Worm (Caenorhabditis elegans): ENCODE data around the gene srlf-29.
"Not testable (repeated sequence)": the region's sequence is repeated elsewhere in the genome, so short reads cannot be mapped to it uniquely, and the experiment has no call there.

Gene srlf-29

DNA sequence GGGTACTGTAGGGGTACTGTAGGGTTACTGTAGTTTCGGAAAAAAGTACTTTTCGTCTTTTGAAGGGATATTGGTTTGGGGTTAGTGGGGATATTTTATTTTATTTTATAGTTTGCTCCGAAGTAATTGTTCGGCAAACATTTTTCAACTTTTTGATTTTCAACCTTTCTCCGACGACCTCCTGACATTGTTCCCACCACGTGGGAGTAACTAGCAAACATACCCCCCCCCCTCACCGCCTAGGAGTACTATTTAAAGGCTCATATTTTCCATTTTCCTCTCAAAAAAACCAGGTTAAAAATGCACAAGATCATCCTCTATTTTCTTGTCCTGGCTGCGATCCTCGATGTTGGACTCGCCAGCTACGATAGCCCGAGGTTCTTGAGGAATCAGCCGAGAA, at the start of gene srlf-29:
TSS of gene srlf-29 (plus strand) at position 301 of the 400 bp plus-strand sequence.
- TF ChIP-seq cog-1 (tag; optimal IDR thresholded peaks at IDR 0.05) (no peak), flt-1 (GFP tag; IDR thresholded peaks at IDR 0.05) (no peak), ztf-23 (GFP tag; IDR thresholded peaks at IDR 0.05) (no peak), ztf-29 (GFP tag; IDR thresholded peaks at IDR 0.05) (no peak), ref-1 (GFP tag; conservative IDR thresholded peaks at IDR 0.05) (no peak), klf-2 (GFP tag; conservative IDR thresholded peaks at IDR 0.05) (no peak), med-1 (GFP tag; optimal IDR thresholded peaks at IDR 0.05; ENCODE audit: insufficient read depth) (no peak), T22C8.4 (GFP tag; IDR thresholded peaks at IDR 0.05) (no peak), tab-1 (GFP tag; IDR thresholded peaks at IDR 0.05) (no peak)

DNA sequence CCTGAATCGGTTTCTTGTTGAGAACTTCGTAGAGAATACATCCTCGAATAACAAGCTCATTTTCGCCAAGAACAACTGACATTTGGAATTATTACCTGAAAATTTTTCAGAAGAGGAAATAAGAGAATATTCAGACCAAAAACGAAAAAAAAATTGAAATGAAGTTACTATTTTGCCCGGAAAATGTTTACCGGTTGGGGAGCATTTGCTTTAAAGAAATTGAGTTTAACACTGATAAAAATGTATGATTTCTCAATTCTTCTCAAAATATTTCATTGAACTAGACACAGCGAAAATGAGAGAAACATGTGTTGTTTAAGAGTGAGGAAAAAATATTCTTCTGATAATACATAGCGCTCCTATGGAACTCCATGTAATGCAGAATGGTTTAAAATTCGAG, 49.7 kb upstream of the srlf-29 start, which contains the start of gene fbxa-165:
TSS of gene fbxa-165 (minus strand) at position 101 of the 400 bp plus-strand sequence.
- TF ChIP-seq med-1 (GFP tag; optimal IDR thresholded peaks at IDR 0.05; ENCODE audit: insufficient read depth) (no peak), ztf-23 (GFP tag; IDR thresholded peaks at IDR 0.05) (no peak), ztf-29 (GFP tag; IDR thresholded peaks at IDR 0.05) (no peak), T22C8.4 (GFP tag; IDR thresholded peaks at IDR 0.05) (no peak), cog-1 (tag; optimal IDR thresholded peaks at IDR 0.05) (no peak), ref-1 (GFP tag; conservative IDR thresholded peaks at IDR 0.05) (no peak), flt-1 (GFP tag; IDR thresholded peaks at IDR 0.05) (no peak)

DNA sequence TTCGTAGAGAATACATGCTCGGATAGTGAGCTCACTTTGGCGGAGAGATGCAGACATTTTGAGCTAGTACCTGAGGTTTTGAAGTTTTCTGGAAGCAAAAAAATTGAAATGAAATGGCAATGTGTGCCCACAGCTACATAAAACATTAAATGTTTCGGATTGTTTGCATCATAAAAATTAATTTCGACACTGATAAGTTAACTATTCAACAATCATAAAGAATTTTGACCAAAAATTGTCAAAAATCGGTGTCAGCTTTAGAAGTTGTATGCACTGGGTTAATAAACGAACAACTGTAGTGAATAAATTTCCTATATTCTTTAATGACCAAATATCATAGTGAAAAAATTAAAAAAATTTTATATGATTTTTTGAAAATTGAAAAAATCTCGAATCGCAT, 47.2 kb upstream of the srlf-29 start, which contains the start of gene fbxa-166:
TSS of gene fbxa-166 (minus strand) at position 101 of the 400 bp plus-strand sequence.
- TF ChIP-seq klf-2 (GFP tag; conservative IDR thresholded peaks at IDR 0.05) = no peak
- no peak for TF ChIP-seq med-1 (GFP tag; optimal IDR thresholded peaks at IDR 0.05; ENCODE audit: insufficient read depth)
- no peak for TF ChIP-seq ztf-23 (GFP tag; IDR thresholded peaks at IDR 0.05)
- no peak for TF ChIP-seq T22C8.4 (GFP tag; IDR thresholded peaks at IDR 0.05)
- no peak for TF ChIP-seq ztf-29 (GFP tag; IDR thresholded peaks at IDR 0.05)
- no peak for TF ChIP-seq ref-1 (GFP tag; conservative IDR thresholded peaks at IDR 0.05)
- no peak for TF ChIP-seq tab-1 (GFP tag; IDR thresholded peaks at IDR 0.05)
- TF ChIP-seq flt-1 (GFP tag; IDR thresholded peaks at IDR 0.05) = no peak
- TF ChIP-seq cog-1 (tag; optimal IDR thresholded peaks at IDR 0.05) = no peak

DNA sequence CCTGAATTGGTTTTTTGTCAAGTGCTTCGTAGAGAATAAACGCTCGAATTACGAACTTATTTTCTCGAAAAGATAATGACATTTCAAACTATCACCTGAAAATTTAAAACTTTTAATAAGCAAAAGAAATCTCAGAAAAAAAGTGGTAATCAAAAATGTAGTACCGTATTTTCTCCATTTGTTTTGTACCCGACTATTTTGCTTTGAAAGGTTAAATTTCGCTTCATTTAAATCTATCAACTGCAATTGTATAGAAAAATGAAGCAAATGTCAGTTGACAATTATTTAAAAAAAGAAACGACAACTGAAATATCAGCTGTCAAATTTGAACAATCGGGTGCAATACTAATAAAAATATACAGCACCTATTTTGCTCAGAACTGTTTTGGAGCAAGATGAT, 44.9 kb upstream of the srlf-29 start, which contains the start of gene fbxa-158:
TSS of gene fbxa-158 (minus strand) at position 101 of the 400 bp plus-strand sequence.
- no peak for TF ChIP-seq cog-1 (tag; optimal IDR thresholded peaks at IDR 0.05)
- TF ChIP-seq flt-1 (GFP tag; IDR thresholded peaks at IDR 0.05) = no peak
- TF ChIP-seq klf-2 (GFP tag; conservative IDR thresholded peaks at IDR 0.05) = no peak
- no peak for TF ChIP-seq ztf-29 (GFP tag; IDR thresholded peaks at IDR 0.05)
- no peak for TF ChIP-seq T22C8.4 (GFP tag; IDR thresholded peaks at IDR 0.05)
- no peak for TF ChIP-seq med-1 (GFP tag; optimal IDR thresholded peaks at IDR 0.05; ENCODE audit: insufficient read depth)

DNA sequence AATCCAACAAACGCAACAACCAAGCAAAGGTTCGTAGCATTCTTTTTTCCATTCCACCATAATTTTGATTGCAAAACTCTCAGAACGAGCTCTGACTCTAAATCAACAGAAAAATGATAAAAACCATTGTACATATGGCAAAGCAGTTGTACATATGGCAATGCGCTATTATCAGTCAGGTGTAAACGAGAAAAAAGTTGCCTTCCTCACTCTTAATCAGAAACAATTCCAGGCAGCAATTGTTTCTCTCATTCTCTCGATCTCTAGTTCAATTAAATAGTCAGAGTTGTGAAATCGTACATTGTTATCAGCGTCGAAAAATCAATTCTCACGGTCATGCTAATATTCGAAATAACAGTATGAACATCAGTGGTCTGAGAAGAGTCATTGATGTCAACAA, 44.3 kb upstream of the srlf-29 start:
- TF ChIP-seq flt-1 (GFP tag; IDR thresholded peaks at IDR 0.05) (no peak), T22C8.4 (GFP tag; IDR thresholded peaks at IDR 0.05) (no peak), klf-2 (GFP tag; conservative IDR thresholded peaks at IDR 0.05) (no peak), tab-1 (GFP tag; IDR thresholded peaks at IDR 0.05) (no peak), ztf-23 (GFP tag; IDR thresholded peaks at IDR 0.05) (no peak), ztf-29 (GFP tag; IDR thresholded peaks at IDR 0.05) (no peak), med-1 (GFP tag; optimal IDR thresholded peaks at IDR 0.05; ENCODE audit: insufficient read depth) (no peak), cog-1 (tag; optimal IDR thresholded peaks at IDR 0.05) (no peak)

DNA sequence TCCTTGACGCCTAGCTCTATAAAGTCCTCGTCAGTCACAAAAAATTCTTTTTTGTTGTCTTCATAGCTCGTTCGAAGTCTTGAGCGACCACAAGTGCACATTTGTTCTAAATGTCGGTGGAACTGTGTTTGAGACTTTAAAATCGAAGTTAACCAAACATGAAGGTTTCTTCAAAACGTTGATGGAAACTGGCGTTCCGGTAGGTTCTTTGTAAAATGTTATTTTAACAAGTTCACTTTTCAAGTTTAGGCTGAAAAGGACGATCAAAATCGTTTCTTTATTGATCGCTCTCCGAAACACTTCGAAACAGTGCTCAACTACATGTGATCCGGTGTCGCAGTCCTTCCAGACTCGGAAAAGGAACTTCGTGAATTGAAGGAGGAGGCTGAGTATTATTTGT, 41.6 kb upstream of the srlf-29 start, which contains the start of gene fbxa-160:
TSS of gene fbxa-160 (minus strand) at position 101 of the 400 bp plus-strand sequence.
- TF ChIP-seq ref-1 (GFP tag; conservative IDR thresholded peaks at IDR 0.05) (no peak), med-1 (GFP tag; optimal IDR thresholded peaks at IDR 0.05; ENCODE audit: insufficient read depth) (no peak), T22C8.4 (GFP tag; IDR thresholded peaks at IDR 0.05) (no peak)

DNA sequence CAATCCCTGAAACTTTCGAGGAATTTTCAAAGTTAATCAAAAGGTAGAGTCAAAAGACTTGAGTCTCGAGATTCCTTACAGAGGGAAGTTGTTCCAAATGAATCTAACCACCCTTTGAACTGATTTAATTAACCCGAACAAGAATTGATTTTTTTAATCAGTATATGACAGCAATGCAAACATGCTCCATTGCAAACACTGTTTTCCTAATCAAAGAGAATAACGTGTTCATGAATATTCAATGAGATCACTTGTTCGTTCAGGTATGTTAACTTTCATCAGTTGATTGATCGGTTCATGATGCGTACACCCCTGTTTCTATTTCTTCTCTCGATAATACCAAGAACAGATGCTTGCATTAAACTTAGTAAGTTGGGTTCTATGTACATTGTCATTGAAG, 40.5 kb upstream of the srlf-29 start, which contains the start of gene C08E3.14:
TSS of gene C08E3.14 (plus strand) at position 301 of the 400 bp plus-strand sequence.
- TF ChIP-seq ref-1 (GFP tag; conservative IDR thresholded peaks at IDR 0.05) = no peak
- TF ChIP-seq med-1 (GFP tag; optimal IDR thresholded peaks at IDR 0.05; ENCODE audit: insufficient read depth) = no peak

DNA sequence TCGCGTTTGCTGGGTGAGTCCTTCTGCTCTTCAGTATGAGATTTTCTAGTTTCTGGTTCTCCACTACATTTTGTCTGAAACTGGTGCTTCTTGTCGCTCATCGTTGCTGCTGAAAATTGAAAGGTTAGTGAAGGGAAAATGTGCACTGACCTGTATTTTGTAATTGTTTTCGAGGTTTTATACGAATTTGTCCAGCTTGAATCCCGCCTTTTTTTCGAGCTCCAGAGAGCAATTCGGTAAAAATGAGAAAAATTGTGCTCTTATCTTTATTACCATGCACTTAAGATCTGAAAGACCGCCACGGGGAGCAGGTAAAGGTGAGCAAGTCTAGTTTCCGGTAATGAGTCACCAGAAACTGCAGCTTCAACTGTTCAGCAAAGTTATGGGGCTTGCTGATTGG, 38.3 kb upstream of the srlf-29 start, which contains the start of gene C08E3.15:
TSS of gene C08E3.15 (minus strand) at position 101 of the 400 bp plus-strand sequence.
- TF ChIP-seq ref-1 (GFP tag; conservative IDR thresholded peaks at IDR 0.05); T22C8.4 (GFP tag; IDR thresholded peaks at IDR 0.05); tab-1 (GFP tag; IDR thresholded peaks at IDR 0.05): not testable (repeated sequence)

DNA sequence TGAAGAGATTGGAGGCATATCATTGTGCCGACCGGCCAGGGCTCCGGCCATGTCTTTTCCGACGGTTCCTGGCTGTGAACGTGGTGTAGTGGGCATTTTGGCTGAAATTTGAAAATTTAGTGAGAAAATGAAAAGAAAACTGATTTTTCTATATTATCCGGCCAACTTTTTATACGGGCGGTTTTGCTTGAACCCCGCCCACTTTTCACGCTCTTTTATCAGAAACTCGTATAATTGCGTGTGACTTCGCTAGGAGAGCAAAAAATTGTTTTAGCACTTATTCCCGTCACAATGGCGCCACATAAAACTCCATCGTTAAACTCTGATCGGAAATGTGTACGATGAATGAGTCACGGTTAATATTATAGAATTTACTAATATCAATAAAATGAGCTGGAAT, 33.9 kb upstream of the srlf-29 start, which contains the start of gene C08E3.13:
TSS of gene C08E3.13 (minus strand) at position 101 of the 400 bp plus-strand sequence.
- not testable (repeated sequence) for TF ChIP-seq cog-1 (tag; optimal IDR thresholded peaks at IDR 0.05); tab-1 (GFP tag; IDR thresholded peaks at IDR 0.05); med-1 (GFP tag; optimal IDR thresholded peaks at IDR 0.05; ENCODE audit: insufficient read depth)

DNA sequence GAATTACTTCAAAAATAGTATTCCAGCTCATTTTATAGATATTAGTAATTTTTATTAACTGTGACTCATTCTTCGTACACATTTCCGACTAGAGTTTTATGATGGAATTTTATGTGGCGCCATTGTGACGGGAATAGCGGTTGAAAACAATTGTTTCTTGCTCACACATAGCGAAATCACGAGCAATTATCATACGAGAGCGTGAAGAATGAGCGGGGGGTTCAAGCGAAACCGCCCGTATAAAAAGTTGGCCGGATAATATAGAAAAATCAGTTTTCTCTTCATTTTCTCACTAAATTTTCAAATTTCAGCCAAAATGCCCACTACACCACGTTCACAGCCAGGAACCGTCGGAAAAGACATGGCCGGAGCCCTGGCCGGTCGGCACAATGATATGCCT, 32.6 kb upstream of the srlf-29 start, which contains the start of gene C08E3.1:
TSS of gene C08E3.1 (plus strand) at position 301 of the 400 bp plus-strand sequence.
- not testable (repeated sequence) for TF ChIP-seq T22C8.4 (GFP tag; IDR thresholded peaks at IDR 0.05); med-1 (GFP tag; optimal IDR thresholded peaks at IDR 0.05; ENCODE audit: insufficient read depth); cog-1 (tag; optimal IDR thresholded peaks at IDR 0.05)

DNA sequence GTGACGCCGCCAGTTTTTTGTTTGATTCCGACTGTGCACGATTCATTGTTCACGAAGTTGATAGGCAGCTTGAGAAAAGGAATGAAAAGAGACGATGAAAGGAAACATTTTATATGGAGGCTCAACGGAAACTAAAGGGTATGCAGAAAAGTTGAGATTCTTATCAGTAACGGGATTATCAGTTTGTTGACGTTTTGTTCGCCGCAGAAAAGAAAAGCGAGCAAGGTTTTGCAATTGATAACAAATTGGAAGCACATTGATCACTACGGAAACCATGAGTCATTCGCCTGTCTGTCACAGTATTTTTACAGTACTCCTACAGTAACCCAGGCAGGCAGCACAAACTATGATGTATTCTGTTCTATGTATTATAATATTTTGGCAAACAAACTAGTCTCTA, 30.2 kb upstream of the srlf-29 start:
- no peak for TF ChIP-seq ztf-23 (GFP tag; IDR thresholded peaks at IDR 0.05)
- no peak for TF ChIP-seq ref-1 (GFP tag; conservative IDR thresholded peaks at IDR 0.05)
- no peak for TF ChIP-seq cog-1 (tag; optimal IDR thresholded peaks at IDR 0.05)
- TF ChIP-seq klf-2 (GFP tag; conservative IDR thresholded peaks at IDR 0.05) = no peak
- TF ChIP-seq ztf-29 (GFP tag; IDR thresholded peaks at IDR 0.05) = no peak
- TF ChIP-seq med-1 (GFP tag; optimal IDR thresholded peaks at IDR 0.05; ENCODE audit: insufficient read depth) = no peak

Measured in whole organism, midembryonic.